Fruit fly (Drosophila melanogaster): Measurements from ENCODE around the gene CG31735.

DNA sequence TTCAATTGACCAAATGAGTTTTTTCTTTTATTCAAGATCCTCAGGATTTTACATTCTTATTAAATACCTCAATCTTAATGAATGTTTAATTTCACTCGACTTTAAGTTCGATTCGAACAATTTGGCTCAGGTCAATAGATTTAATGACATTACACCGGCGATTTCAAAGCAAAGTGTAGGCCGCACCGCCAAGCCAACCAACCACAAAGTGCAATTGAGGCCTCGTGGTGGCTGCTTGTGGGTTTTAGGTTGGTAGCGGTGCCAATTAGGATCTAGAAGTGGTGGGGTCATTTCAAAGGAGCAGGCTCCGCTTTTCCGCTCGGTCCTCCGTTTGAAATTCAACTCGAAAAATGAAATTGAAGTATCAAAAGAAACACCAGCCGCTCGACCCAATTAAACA is 21.3 kb downstream of the CG31735 start, which contains the start of gene CG13244:
- TF ChIP-seq kay (GFP tag; ENCODE audit: borderline replicate concordance) = no peak
- no peak for TF ChIP-seq Hr96 (GFP tag; optimal IDR thresholded peaks at IDR 0.05)
- no peak for TF ChIP-seq CG14711 (tag; optimal IDR thresholded peaks at IDR 0.05)
- no peak for TF ChIP-seq CG12768 (GFP tag; optimal IDR thresholded peaks at IDR 0.05)
- no peak for TF ChIP-seq CG1620 (GFP tag; optimal IDR thresholded peaks at IDR 0.05)
- no peak for TF ChIP-seq Clk (GFP tag; optimal IDR thresholded peaks at IDR 0.05)
- no peak for TF ChIP-seq Mnt (GFP tag; optimal IDR thresholded peaks at IDR 0.05)
